Fruit fly (Drosophila melanogaster) whole organism: ENCODE measurements around the gene Ugt49B2.

Experiments
- CG8478 ChIP-seq: fragments of >200 bp; optimal IDR thresholded peaks from 2 replicates; lab custom pipeline; 2018; ENCODE audit warnings: inconsistent platforms
- pan ChIP-seq: fragments of >200 bp; optimal IDR thresholded peaks from 2 replicates; lab custom pipeline; 2017
- psq ChIP-seq: fragments of >200 bp; optimal IDR thresholded peaks from 2 replicates; lab custom pipeline; 2017
- usp ChIP-seq: fragments of >200 bp; optimal IDR thresholded peaks from 2 replicates; lab custom pipeline; 2017; ENCODE audit warnings: missing biosample characterization, missing genetic modification characterization, mixed read lengths

dm6 chr3R:21378595-21378994, 20.9 kb downstream of the Ugt49B2 start, which contains the start of gene tin:
- TF ChIP-seq pan (lab: Kevin White, UChicago), result no peak
- TF ChIP-seq CG8478 (lab: Kevin White, UChicago), result no peak
- TF ChIP-seq psq (lab: Kevin White, UChicago), result no peak
- no peak for TF ChIP-seq usp (GFP tag; lab: Kevin White, UChicago)
